Worm (Caenorhabditis elegans): ENCODE results near the gene pxl-1.

The pxl-1 gene

ce11 chrIII:5919799-5920387 lies 24.1 kb upstream of the pxl-1 start, which contains the start of the genes tdo-2 and C28H8.2 (continued):
- no peak for TF ChIP-seq unc-130 (GFP tag; optimal IDR thresholded peaks at IDR 0.05)
- TF ChIP-seq tbx-9 (tag; optimal IDR thresholded peaks at IDR 0.05; ENCODE audit: borderline replicate concordance): no peak
- no peak for TF ChIP-seq F52B5.7 (tag; optimal IDR thresholded peaks at IDR 0.05)
- TF ChIP-seq C06A6.2 (GFP tag; conservative IDR thresholded peaks at IDR 0.05): peak; percentile 71; the same call in 1 of the 2 replicates
- no peak for TF ChIP-seq ztf-6 (GFP tag; IDR thresholded peaks at IDR 0.05)
- TF ChIP-seq Y56A3A.18 (GFP tag; IDR thresholded peaks at IDR 0.05): no peak
- no peak for TF ChIP-seq pha-4 (tag; optimal IDR thresholded peaks at IDR 0.05)
- no peak for TF ChIP-seq K12H6.12 (tag; optimal IDR thresholded peaks at IDR 0.05)
- no peak for TF ChIP-seq ztf-22 (GFP tag; optimal IDR thresholded peaks at IDR 0.05)
- TF ChIP-seq B0035.1 (tag; optimal IDR thresholded peaks at IDR 0.05): no peak
- TF ChIP-seq hmg-20 (GFP tag; IDR thresholded peaks at IDR 0.05): no peak
- TF ChIP-seq hlh-26 (GFP tag; conservative IDR thresholded peaks at IDR 0.05): no peak
- peak; percentile 8; the same call in 1 of the 2 replicates for TF ChIP-seq mcd-1 (GFP tag; IDR thresholded peaks at IDR 0.05)
- no peak for TF ChIP-seq dox-1 (GFP tag; IDR thresholded peaks at IDR 0.05)
- peak; percentile 66 for TF ChIP-seq somi-1 (GFP tag; optimal IDR thresholded peaks at IDR 0.05)
- TF ChIP-seq madf-10 (tag; optimal IDR thresholded peaks at IDR 0.05): no peak

- TF ChIP-seq Y56A3A.18 (GFP tag; IDR thresholded peaks at IDR 0.05) (0 out of 2 replicates have a peak, but pooled peaks have one; percentile 15), sdz-38 (tag; optimal IDR thresholded peaks at IDR 0.05) (no peak), hmg-1.2 (GFP tag; IDR thresholded peaks at IDR 0.05) (peak; percentile 19; the same call in 1 of the 2 replicates), dpl-1 (GFP tag; optimal IDR thresholded peaks at IDR 0.05) (no peak), lir-1 (GFP tag; conservative IDR thresholded peaks at IDR 0.05) (no peak), snpc-1.3 (tag; optimal IDR thresholded peaks at IDR 0.05; ENCODE audit: insufficient read depth) (no peak), repo-1 (tag; optimal IDR thresholded peaks at IDR 0.05) (peak; percentile 53), rec-8 (tag; optimal IDR thresholded peaks at IDR 0.05) (no peak), attf-6 (GFP tag; IDR thresholded peaks at IDR 0.05) (no peak), hlh-12 (tag; optimal IDR thresholded peaks at IDR 0.05) (no peak), chd-7 (tag; optimal IDR thresholded peaks at IDR 0.05) (peak; percentile 8), ama-1 (optimal IDR thresholded peaks at IDR 0.05) (no peak), ama-1 (GFP tag; optimal IDR thresholded peaks at IDR 0.05) (no peak), attf-3 (GFP tag; conservative IDR thresholded peaks at IDR 0.05) (no peak), cebp-1 (GFP tag; IDR thresholded peaks at IDR 0.05) (peak; percentile 87), cebp-1 (tag; optimal IDR thresholded peaks at IDR 0.05) (peak; percentile 86), attf-5 (GFP tag; optimal IDR thresholded peaks at IDR 0.05) (peak; percentile 26), tlf-1 (GFP tag; optimal IDR thresholded peaks at IDR 0.05) (peak; percentile 44), T26A5.8 (tag; optimal IDR thresholded peaks at IDR 0.05) (no peak), Y95B8A.8 (GFP tag; IDR thresholded peaks at IDR 0.05) (no peak), F55B11.4 (tag; optimal IDR thresholded peaks at IDR 0.05; ENCODE audit: borderline replicate concordance, insufficient read depth) (no peak), nhr-80 (tag; optimal IDR thresholded peaks at IDR 0.05) (peak; percentile 62), bed-2 (GFP tag; IDR thresholded peaks at IDR 0.05) (no peak)
Observed at ce11 chrIII:5917365-5917958, 21.6 kb upstream of the pxl-1 start.

All from whole organism, young adult.